Fruit fly (Drosophila melanogaster): ENCODE measurements around the gene Lectin-galC1.

Gene Lectin-galC1

dm6 chr2L:19397617-19398316 lies 19.5 kb upstream of the Lectin-galC1 start (continued):
- no peak for TF ChIP-seq zen (tag; optimal IDR thresholded peaks at IDR 0.05)
- TF ChIP-seq scrt (GFP tag; optimal IDR thresholded peaks at IDR 0.05) = peak; percentile 81
- TF ChIP-seq CG8290 (GFP tag; optimal IDR thresholded peaks at IDR 0.05) = no peak
- TF ChIP-seq CG8290 (tag; optimal IDR thresholded peaks at IDR 0.05) = peak in 1 of 2 experiments; percentile 8
- TF ChIP-seq kah (GFP tag; optimal IDR thresholded peaks at IDR 0.05) = peak; percentile 19
- no peak for TF ChIP-seq nerfin-1 (tag; optimal IDR thresholded peaks at IDR 0.05)
- peak; percentile 59 for TF ChIP-seq CG18599 (GFP tag; optimal IDR thresholded peaks at IDR 0.05)
- peak; percentile 52 for TF ChIP-seq dmrt99B (tag; optimal IDR thresholded peaks at IDR 0.05)
- TF ChIP-seq vfl (GFP tag; optimal IDR thresholded peaks at IDR 0.05) = peak; percentile 18
- TF ChIP-seq CG17361 (GFP tag; IDR thresholded peaks at IDR 0.05) = peak; percentile 51; the same call in 2 of the 3 replicates
- TF ChIP-seq CG33213 (GFP tag; optimal IDR thresholded peaks at IDR 0.05) = no peak
- peak; percentile 10 for TF ChIP-seq CG15514 (GFP tag; optimal IDR thresholded peaks at IDR 0.05)
- TF ChIP-seq CG15073 (GFP tag; optimal IDR thresholded peaks at IDR 0.05) = no peak
- TF ChIP-seq CG1603 (tag; optimal IDR thresholded peaks at IDR 0.05) = peak; percentile 13
- peak; percentile 15 for TF ChIP-seq nmo (GFP tag; optimal IDR thresholded peaks at IDR 0.05)
- TF ChIP-seq crc (GFP tag; optimal IDR thresholded peaks at IDR 0.05) = no peak
- TF ChIP-seq HmgZ (tag; optimal IDR thresholded peaks at IDR 0.05) = peak; percentile 6
- TF ChIP-seq wor (GFP tag; IDR thresholded peaks at IDR 0.05) = no peak
- no peak for TF ChIP-seq stc (GFP tag; IDR thresholded peaks at IDR 0.05)
- no peak for TF ChIP-seq CG10462 (GFP tag; optimal IDR thresholded peaks at IDR 0.05)
- peak; percentile 15 for TF ChIP-seq CG12659 (GFP tag; optimal IDR thresholded peaks at IDR 0.05)
- TF ChIP-seq kni (GFP tag; optimal IDR thresholded peaks at IDR 0.05) = no peak
- no peak for TF ChIP-seq crp (GFP tag; optimal IDR thresholded peaks at IDR 0.05)
- TF ChIP-seq ara (GFP tag; IDR thresholded peaks at IDR 0.05) = no peak
- TF ChIP-seq CG10209 (GFP tag; optimal IDR thresholded peaks at IDR 0.05) = no peak
- TF ChIP-seq Myb (GFP tag; optimal IDR thresholded peaks at IDR 0.05) = no peak
- no peak for TF ChIP-seq CG10274 (GFP tag; optimal IDR thresholded peaks at IDR 0.05)
- TF ChIP-seq ham (GFP tag; IDR thresholded peaks at IDR 0.05) = no peak
- TF ChIP-seq E2f1 (GFP tag; IDR thresholded peaks at IDR 0.05) = no peak
- peak in 1 of 2 experiments; percentile 33 for TF ChIP-seq Hr51 (GFP tag; optimal IDR thresholded peaks at IDR 0.05)
- no peak for TF ChIP-seq CG10267 (tag; optimal IDR thresholded peaks at IDR 0.05)
- no peak for TF ChIP-seq Doc2 (GFP tag; IDR thresholded peaks at IDR 0.05)
- no peak for TF ChIP-seq CkIIα-i1 (GFP tag; IDR thresholded peaks at IDR 0.05)
- TF ChIP-seq NFAT (GFP tag; IDR thresholded peaks at IDR 0.05) = no peak
- TF ChIP-seq ap (GFP tag; IDR thresholded peaks at IDR 0.05) = no peak
- TF ChIP-seq gsb (GFP tag; IDR thresholded peaks at IDR 0.05) = no peak
- peak; percentile 44 for TF ChIP-seq sens (GFP tag)
- TF ChIP-seq CG31388 (GFP tag; optimal IDR thresholded peaks at IDR 0.05) = no peak
- TF ChIP-seq CG9932 (GFP tag; IDR thresholded peaks at IDR 0.05) = peak; percentile 45; the same call in 1 of the 2 replicates
- no peak for TF ChIP-seq CG5953 (GFP tag; IDR thresholded peaks at IDR 0.05)
- TF ChIP-seq dati (GFP tag; IDR thresholded peaks at IDR 0.05) = no peak
- no peak for TF ChIP-seq CG1647 (GFP tag; optimal IDR thresholded peaks at IDR 0.05)
- peak; percentile 3 for TF ChIP-seq CG6254 (GFP tag; optimal IDR thresholded peaks at IDR 0.05)
- no peak for TF ChIP-seq CG11695 (GFP tag; IDR thresholded peaks at IDR 0.05)
- peak; percentile 26 for TF ChIP-seq Hmx (GFP tag; optimal IDR thresholded peaks at IDR 0.05)
- TF ChIP-seq eve (GFP tag; optimal IDR thresholded peaks at IDR 0.05) = peak in 1 of 2 experiments; percentile 79
- TF ChIP-seq CG6272 (GFP tag; IDR thresholded peaks at IDR 0.05) = no peak
- peak; percentile 53 for TF ChIP-seq gem (tag; optimal IDR thresholded peaks at IDR 0.05)
- no peak for TF ChIP-seq Neu2 (GFP tag; optimal IDR thresholded peaks at IDR 0.05; ENCODE audit: borderline replicate concordance)
- peak; percentile 29 for TF ChIP-seq CG17359 (tag; optimal IDR thresholded peaks at IDR 0.05)

Measured in whole organism, embryonic.